Worm (Caenorhabditis elegans) whole organism, L4 larva: ENCODE measurements around the gene F46F5.11.

Source experiments
- D1046.2 ChIP-seq: fragments of 200-800 bp; sonication (Bioruptor generic); IDR thresholded peaks from 2 replicates; pipeline ENCODE4 v1.3.6; 2022; ENCODE audit warnings: missing genetic modification characterization, missing compliant biosample characterization
- F10B5.3 ChIP-seq: sonication (generic microtip); optimal IDR thresholded peaks from 2 replicates; lab custom pipeline; 2016; ENCODE audit warnings: mild to moderate bottlenecking, missing genetic modification characterization, missing compliant biosample characterization
- F37D6.2 ChIP-seq: sonication (generic microtip); optimal IDR thresholded peaks from 2 replicates; lab custom pipeline; 2016; ENCODE audit warnings: mild to moderate bottlenecking, missing genetic modification characterization, missing compliant biosample characterization
- F44E2.7 ChIP-seq: fragments of 200-800 bp; sonication (Bioruptor generic); IDR thresholded peaks from 2 replicates; pipeline ENCODE4 v2.1.2; 2022; ENCODE audit warnings: missing genetic modification characterization, missing compliant biosample characterization
- F49E8.2 ChIP-seq: sonication (generic microtip); optimal IDR thresholded peaks from 2 replicates; lab custom pipeline; 2016; ENCODE audit warnings: missing compliant biosample characterization, mild to moderate bottlenecking, missing genetic modification characterization, borderline replicate concordance
- Y75B8A.6 ChIP-seq: fragments of 200-800 bp; sonication (Bioruptor generic); IDR thresholded peaks from 2 replicates; pipeline ENCODE4 v1.3.6; 2022; ENCODE audit warnings: missing genetic modification reagents, missing genetic modification characterization, missing compliant biosample characterization
- aha-1 ChIP-seq: fragments of 150-350 bp; peaks from one replicate; lab custom pipeline; 2014; ENCODE audit warnings: missing biosample characterization, missing genetic modification characterization
- ama-1 ChIP-seq: fragments of 150-350 bp; optimal IDR thresholded peaks from 2 replicates; lab custom pipeline; 2014; ENCODE audit warnings: inconsistent platforms, mixed read lengths
- arid-1 ChIP-seq: fragments of 200-800 bp; sonication (Bioruptor generic); conservative IDR thresholded peaks from 2 replicates; pipeline ENCODE4 v1.3.6; 2022; ENCODE audit warnings: missing genetic modification reagents, missing genetic modification characterization, missing compliant biosample characterization
- ceh-28 ChIP-seq: fragments of 150-350 bp; optimal IDR thresholded peaks from 2 replicates; lab custom pipeline; 2014; ENCODE audit warnings: missing biosample characterization, missing genetic modification reagents, missing genetic modification characterization
- ceh-32 ChIP-seq: sonication (generic microtip); optimal IDR thresholded peaks from 2 replicates; lab custom pipeline; 2016; ENCODE audit warnings: mild to moderate bottlenecking, missing genetic modification characterization, missing compliant biosample characterization; ENCODE audit not compliant: poor library complexity
- ceh-44 ChIP-seq: fragments of 200-800 bp; sonication (Bioruptor generic); IDR thresholded peaks from 2 replicates; pipeline ENCODE4 v1.3.6; 2022; ENCODE audit warnings: missing genetic modification reagents, missing genetic modification characterization, missing compliant biosample characterization
- ceh-62 ChIP-seq: sonication (generic microtip); optimal IDR thresholded peaks from 2 replicates; lab custom pipeline; 2017; ENCODE audit warnings: missing biosample characterization, missing genetic modification characterization
- ctbp-1 ChIP-seq: fragments of 200-800 bp; sonication (Bioruptor generic); IDR thresholded peaks from 2 replicates; pipeline ENCODE4 v1.3.6; 2022; ENCODE audit warnings: missing genetic modification reagents, missing genetic modification characterization, missing compliant biosample characterization
- daf-16 ChIP-seq, 3 experiments: sonication (generic microtip); optimal IDR thresholded peaks; 2 replicates each; lab custom pipeline; 2016 to 2017; ENCODE audit warnings: missing genetic modification characterization in 3 of 3, missing genetic modification reagents in 3 of 3, mild to moderate bottlenecking in 2 of 3, missing compliant biosample characterization in 2 of 3, missing biosample characterization in 1 of 3, moderate library complexity in 1 of 3
- dmd-6 ChIP-seq: fragments of 200-800 bp; sonication (Bioruptor generic); IDR thresholded peaks from 2 replicates; pipeline ENCODE4 v1.3.6; 2022; ENCODE audit warnings: missing genetic modification reagents, missing genetic modification characterization, missing compliant biosample characterization
- dve-1 ChIP-seq: sonication (generic microtip); optimal IDR thresholded peaks from 2 replicates; lab custom pipeline; 2017; ENCODE audit warnings: antibody characterized with exemption, mild to moderate bottlenecking, missing genetic modification characterization, missing compliant biosample characterization; ENCODE audit not compliant: insufficient read depth
- fos-1 ChIP-seq: fragments of 150-350 bp; optimal IDR thresholded peaks from 2 replicates; lab custom pipeline; 2014; ENCODE audit warnings: missing biosample characterization, missing genetic modification characterization
- gei-8 ChIP-seq: fragments of 200-800 bp; sonication (Bioruptor generic); optimal IDR thresholded peaks from 2 replicates; lab custom pipeline; 2018; ENCODE audit warnings: mild to moderate bottlenecking, missing genetic modification characterization, missing compliant biosample characterization
- hlh-11 ChIP-seq: fragments of 200-800 bp; sonication (Bioruptor generic); optimal IDR thresholded peaks from 2 replicates; lab custom pipeline; 2018; ENCODE audit warnings: mild to moderate bottlenecking, missing genetic modification characterization, missing compliant biosample characterization
- hlh-30 ChIP-seq: sonication (generic microtip); optimal IDR thresholded peaks from 2 replicates; lab custom pipeline; 2017; ENCODE audit warnings: antibody characterized with exemption, mild to moderate bottlenecking, missing genetic modification characterization, missing compliant biosample characterization; ENCODE audit not compliant: insufficient read depth
- jun-1 ChIP-seq: fragments of 150-350 bp; optimal IDR thresholded peaks from 2 replicates; lab custom pipeline; 2014; ENCODE audit warnings: missing biosample characterization, missing genetic modification reagents, missing genetic modification characterization
- lim-7 ChIP-seq: fragments of 200-800 bp; sonication (Bioruptor generic); IDR thresholded peaks from 2 replicates; pipeline ENCODE4 v1.3.6; 2022; ENCODE audit warnings: missing genetic modification characterization, missing compliant biosample characterization
- lin-1 ChIP-seq: fragments of 200-800 bp; sonication (Bioruptor generic); IDR thresholded peaks from 2 replicates; pipeline ENCODE4 v1.3.6; 2022; ENCODE audit warnings: missing genetic modification reagents, missing genetic modification characterization, missing compliant biosample characterization
- lin-13 ChIP-seq: fragments of 150-350 bp; optimal IDR thresholded peaks from 2 replicates; lab custom pipeline; 2014; ENCODE audit warnings: missing biosample characterization, missing genetic modification reagents, missing genetic modification characterization
- lin-29 ChIP-seq: fragments of 200-800 bp; sonication (Bioruptor generic); IDR thresholded peaks from 2 replicates; pipeline ENCODE4 v1.3.6; 2022; ENCODE audit warnings: missing genetic modification reagents, missing genetic modification characterization, missing compliant biosample characterization
- lin-38 ChIP-seq: fragments of 200-800 bp; sonication (Bioruptor generic); IDR thresholded peaks from 2 replicates; pipeline ENCODE4 v1.3.6; 2022; ENCODE audit warnings: missing genetic modification reagents, missing genetic modification characterization, missing compliant biosample characterization
- lin-39 ChIP-seq: fragments of 150-350 bp; optimal IDR thresholded peaks from 2 replicates; lab custom pipeline; 2014; ENCODE audit warnings: missing biosample characterization, missing genetic modification reagents, missing genetic modification characterization
- madf-5 ChIP-seq, 2 experiments: fragments of 200-800 bp; sonication (Bioruptor generic); IDR thresholded peaks; 2 replicates each; pipeline ENCODE4 v1.3.6; 2022; ENCODE audit warnings: missing compliant biosample characterization in 2 of 2, missing genetic modification characterization in 2 of 2
- mdl-1 ChIP-seq, 2 experiments: fragments of 150-350 bp in 1 of 2; sonication (generic microtip) in 1 of 2; optimal IDR thresholded peaks; 2 replicates each; lab custom pipeline; 2014 to 2017; ENCODE audit warnings: missing biosample characterization in 2 of 2, missing genetic modification characterization in 2 of 2
- mes-2 ChIP-seq: sonication (generic microtip); optimal IDR thresholded peaks from 2 replicates; lab custom pipeline; 2016; ENCODE audit warnings: missing genotype, mild to moderate bottlenecking, missing genetic modification characterization, missing compliant biosample characterization; ENCODE audit not compliant: poor library complexity, severe bottlenecking
- mxl-3 ChIP-seq: fragments of 200-800 bp; sonication (Bioruptor generic); optimal IDR thresholded peaks from 2 replicates; lab custom pipeline; 2018; ENCODE audit warnings: mild to moderate bottlenecking, missing genetic modification characterization, missing compliant biosample characterization
- nhr-28 ChIP-seq: fragments of 150-350 bp; optimal IDR thresholded peaks from 2 replicates; lab custom pipeline; 2014; ENCODE audit warnings: missing biosample characterization, missing genetic modification characterization
- pha-4 ChIP-seq, 2 experiments: fragments of 150-350 bp in 1 of 2; fragments of 200-800 bp in 1 of 2; sonication (Bioruptor generic) in 1 of 2; IDR thresholded peaks in 1 of 2; optimal IDR thresholded peaks in 1 of 2; 2 replicates each; pipeline versions ENCODE4 v1.3.6 to Lab custom; 2014 to 2022; ENCODE audit warnings: missing genetic modification characterization in 2 of 2, missing genetic modification reagents in 2 of 2, missing biosample characterization in 1 of 2, missing compliant biosample characterization in 1 of 2
- php-3 ChIP-seq: fragments of 200-800 bp; sonication (Bioruptor generic); IDR thresholded peaks from 2 replicates; pipeline ENCODE4 v1.3.6; 2022; ENCODE audit warnings: missing genetic modification reagents, missing genetic modification characterization, missing compliant biosample characterization
- pqm-1 ChIP-seq: sonication (generic microtip); optimal IDR thresholded peaks from 2 replicates; lab custom pipeline; 2017; ENCODE audit warnings: missing biosample characterization, missing genetic modification characterization
- rbr-2 ChIP-seq: sonication (generic microtip); optimal IDR thresholded peaks from 2 replicates; lab custom pipeline; 2016; ENCODE audit warnings: missing genotype, missing genetic modification characterization, missing compliant biosample characterization
- sdz-12 ChIP-seq: fragments of 200-800 bp; sonication (Bioruptor generic); optimal IDR thresholded peaks from 2 replicates; lab custom pipeline; 2018; ENCODE audit warnings: mild to moderate bottlenecking, missing genetic modification characterization, missing compliant biosample characterization
- spr-1 ChIP-seq: sonication (generic microtip); optimal IDR thresholded peaks from 2 replicates; lab custom pipeline; 2016; ENCODE audit warnings: mild to moderate bottlenecking, missing genetic modification characterization, missing compliant biosample characterization
- spr-3 ChIP-seq: fragments of 200-800 bp; sonication (Bioruptor generic); optimal IDR thresholded peaks from 2 replicates; lab custom pipeline; 2018; ENCODE audit warnings: mild to moderate bottlenecking, missing genetic modification characterization, missing compliant biosample characterization
- tra-1 ChIP-seq: fragments of 200-800 bp; sonication (Bioruptor generic); IDR thresholded peaks from 2 replicates; pipeline ENCODE4 v1.3.6; 2022; ENCODE audit warnings: missing genetic modification reagents, missing genetic modification characterization, missing compliant biosample characterization
- unc-62 ChIP-seq, 3 experiments: fragments of 150-350 bp in 1 of 3; sonication (generic microtip); optimal IDR thresholded peaks in 2 of 3; peaks in 1 of 3; 1 replicate in 1 of 3; 2 replicates in 2 of 3; lab custom pipeline; 2014 to 2017; ENCODE audit warnings: missing biosample characterization in 3 of 3, missing genetic modification characterization in 3 of 3, missing genetic modification reagents in 3 of 3, missing genotype in 1 of 3
- zag-1 ChIP-seq: fragments of 150-350 bp; optimal IDR thresholded peaks from 2 replicates; lab custom pipeline; 2014; ENCODE audit warnings: missing biosample characterization, missing genetic modification characterization
- zfp-2 ChIP-seq: sonication (generic microtip); optimal IDR thresholded peaks from 2 replicates; lab custom pipeline; 2016; ENCODE audit warnings: mild to moderate bottlenecking, missing genetic modification characterization, missing compliant biosample characterization
- zfp-3 ChIP-seq: fragments of 200-800 bp; sonication (Bioruptor generic); conservative IDR thresholded peaks from 2 replicates; pipeline ENCODE4 v1.3.6; 2022; ENCODE audit warnings: missing genetic modification reagents, missing genetic modification characterization, missing compliant biosample characterization
- zip-11 ChIP-seq: fragments of 200-800 bp; sonication (Bioruptor generic); IDR thresholded peaks from 2 replicates; pipeline ENCODE4 v1.3.6; 2022; ENCODE audit warnings: missing genetic modification characterization, missing compliant biosample characterization
- zip-2 ChIP-seq: fragments of 150-350 bp; optimal IDR thresholded peaks from 2 replicates; lab custom pipeline; 2014; ENCODE audit warnings: missing biosample characterization, missing genetic modification characterization

F46F5.11 gene

DNA sequence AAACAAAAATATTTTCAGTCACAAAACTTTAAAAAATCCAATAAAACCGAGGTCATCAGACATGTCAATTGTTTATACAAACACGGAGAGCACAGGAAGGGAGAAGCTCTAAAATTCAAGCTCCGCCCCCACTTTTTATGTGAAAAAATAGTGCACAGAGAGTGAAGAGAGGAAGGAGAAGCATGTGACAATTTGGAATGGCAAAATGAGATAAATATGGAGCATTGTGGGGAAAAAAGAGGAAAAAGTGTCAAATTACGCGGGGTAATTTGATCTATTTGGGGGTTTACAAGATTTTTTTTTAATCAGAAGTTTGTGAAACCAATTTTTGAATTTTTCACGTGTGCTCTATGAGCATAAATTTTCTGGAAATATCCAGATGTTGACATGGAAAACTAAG, 45.6 kb upstream of the F46F5.11 start (continued):
- TF ChIP-seq aha-1 (tag; lab: Kevin White, UChicago) (peak; percentile 31), ceh-28 (tag; lab: Kevin White, UChicago) (no peak), F49E8.2 (tag; lab: Kevin White, UChicago) (no peak), zip-2 (no peak), zip-11 (no peak), lin-29 (GFP tag; lab: Robert Waterston, UW) (no peak), unc-62 (GFP tag; optimal IDR thresholded peaks at IDR 0.05 in 1 of 2; lab: Kevin White, UChicago) (no peak), unc-62 (tag; optimal IDR thresholded peaks at IDR 0.05; lab: Kevin White, UChicago) (no peak), dve-1 (tag; lab: Kevin White, UChicago) (peak; percentile 44), rbr-2 (no peak), ceh-44 (GFP tag; lab: Robert Waterston, UW) (no peak), arid-1 (GFP tag; lab: Robert Waterston, UW) (no peak), ama-1 (lab: Kevin White, UChicago) (no peak), F37D6.2 (tag; lab: Kevin White, UChicago) (no peak), lin-39 (no peak), mdl-1 (tag; optimal IDR thresholded peaks at IDR 0.05; lab: Kevin White, UChicago) (peak in 1 of 2 experiments; percentile 21), hlh-30 (tag; lab: Kevin White, UChicago) (peak; percentile 50), php-3 (GFP tag; lab: Robert Waterston, UW) (peak; percentile 72), madf-5 (GFP tag; IDR thresholded peaks at IDR 0.05; lab: Robert Waterston, UW) (no peak), mes-2 (tag; lab: Kevin White, UChicago) (no peak), mxl-3 (GFP tag; lab: Kevin White, UChicago) (no peak), hlh-11 (peak; percentile 37), zfp-3 (GFP tag; lab: Robert Waterston, UW) (no peak), spr-3 (GFP tag; lab: Kevin White, UChicago) (no peak), daf-16 (GFP tag; optimal IDR thresholded peaks at IDR 0.05; lab: Kevin White, UChicago) (no peak), daf-16 (tag; optimal IDR thresholded peaks at IDR 0.05; lab: Kevin White, UChicago) (peak; percentile 57)

- TF ChIP-seq F10B5.3 = no peak
- peak; percentile 42 for TF ChIP-seq nhr-28 (tag; lab: Kevin White, UChicago)
- no peak for TF ChIP-seq F44E2.7
- TF ChIP-seq jun-1 (tag; lab: Kevin White, UChicago) = no peak
- no peak for TF ChIP-seq zag-1
- no peak for TF ChIP-seq spr-1 (tag; lab: Kevin White, UChicago)
- peak; percentile 28; the same call in 1 of the 2 replicates for TF ChIP-seq dmd-6 (GFP tag; lab: Robert Waterston, UW)
- TF ChIP-seq lin-29 (GFP tag; lab: Robert Waterston, UW) = no peak
- no peak for TF ChIP-seq tra-1
- peak; percentile 66 for TF ChIP-seq pqm-1 (tag; lab: Kevin White, UChicago)
- no peak for TF ChIP-seq lim-7 (GFP tag; lab: Robert Waterston, UW)
- no peak for TF ChIP-seq lin-1 (GFP tag; lab: Robert Waterston, UW)
- no peak for TF ChIP-seq D1046.2 (GFP tag; lab: Robert Waterston, UW)
- no peak for TF ChIP-seq fos-1 (tag; lab: Kevin White, UChicago)
- TF ChIP-seq daf-16 (GFP tag; optimal IDR thresholded peaks at IDR 0.05; lab: Kevin White, UChicago) = no peak
- no peak for TF ChIP-seq daf-16 (tag; optimal IDR thresholded peaks at IDR 0.05; lab: Kevin White, UChicago)
These were observed 44.2 kb upstream of the F46F5.11 start for ce11 chrII:764385-764784.

- TF ChIP-seq zfp-2 (tag; lab: Kevin White, UChicago) = no peak
- TF ChIP-seq Y75B8A.6 = no peak
- TF ChIP-seq zip-11 = no peak
- TF ChIP-seq lin-13 (GFP tag; lab: Kevin White, UChicago) = no peak
- TF ChIP-seq zfp-3 (GFP tag; lab: Robert Waterston, UW) = no peak
- TF ChIP-seq lin-29 (GFP tag; lab: Robert Waterston, UW) = no peak
- TF ChIP-seq sdz-12 = no peak
- TF ChIP-seq ceh-62 (tag; lab: Kevin White, UChicago) = no peak
- TF ChIP-seq spr-1 (tag; lab: Kevin White, UChicago) = no peak
- no peak for TF ChIP-seq lin-38 (GFP tag; lab: Robert Waterston, UW)
- TF ChIP-seq ceh-32 (tag; lab: Kevin White, UChicago) = no peak
- no peak for TF ChIP-seq ctbp-1 (GFP tag; lab: Robert Waterston, UW)
- no peak for TF ChIP-seq pha-4 (GFP tag; IDR thresholded peaks at IDR 0.05; lab: Robert Waterston, UW)
- TF ChIP-seq pha-4 (tag; optimal IDR thresholded peaks at IDR 0.05; lab: Kevin White, UChicago) = no peak
- no peak for TF ChIP-seq arid-1 (GFP tag; lab: Robert Waterston, UW)
- no peak for TF ChIP-seq gei-8
These were observed 43.3 kb upstream of the F46F5.11 start, which contains the start of gene C08G5.7 for ce11 chrII:765219-765618. Gene C08G5.7 (minus strand): TSS chrII:765319.
